Worm (Caenorhabditis elegans) whole organism, L3 larva: ENCODE data around the gene K11H3.3.

Experiments
- aly-2 ChIP-seq: fragments of 150-350 bp; optimal IDR thresholded peaks from 2 replicates; lab custom pipeline; 2014; ENCODE audit warnings: missing biosample characterization, missing genetic modification characterization
- ama-1 ChIP-seq: fragments of 150-350 bp; optimal IDR thresholded peaks from 2 replicates; lab custom pipeline; 2018
- daf-12 ChIP-seq: fragments of 150-350 bp; optimal IDR thresholded peaks from 2 replicates; lab custom pipeline; 2014; ENCODE audit warnings: missing biosample characterization, missing genetic modification reagents, missing genetic modification characterization
- egl-27 ChIP-seq: sonication (generic microtip); optimal IDR thresholded peaks from 4 replicates; lab custom pipeline; 2017; ENCODE audit warnings: missing biosample characterization, missing genetic modification reagents, missing genetic modification characterization
- elt-1 ChIP-seq: fragments of 150-350 bp; optimal IDR thresholded peaks from 2 replicates; lab custom pipeline; 2014; ENCODE audit warnings: missing biosample characterization, missing genetic modification characterization
- jun-1 ChIP-seq: fragments of 150-350 bp; optimal IDR thresholded peaks from 2 replicates; lab custom pipeline; 2014; ENCODE audit warnings: missing biosample characterization, missing genetic modification reagents, missing genetic modification characterization
- lsy-12 ChIP-seq: sonication (generic microtip); optimal IDR thresholded peaks from 2 replicates; lab custom pipeline; 2016; ENCODE audit warnings: mild to moderate bottlenecking, missing genetic modification characterization, missing compliant biosample characterization
- nhr-12 ChIP-seq: fragments of 150-350 bp; optimal IDR thresholded peaks from 2 replicates; lab custom pipeline; 2014; ENCODE audit warnings: missing biosample characterization, missing genetic modification characterization
- nhr-67 ChIP-seq: fragments of 150-350 bp; optimal IDR thresholded peaks from 2 replicates; lab custom pipeline; 2014; ENCODE audit warnings: missing biosample characterization, missing genetic modification characterization
- pha-4 ChIP-seq: fragments of 150-350 bp; optimal IDR thresholded peaks from 2 replicates; lab custom pipeline; 2014; ENCODE audit warnings: missing biosample characterization, missing genetic modification reagents, missing genetic modification characterization
- tbx-2 ChIP-seq: sonication (generic microtip); optimal IDR thresholded peaks from 2 replicates; lab custom pipeline; 2016; ENCODE audit warnings: mild to moderate bottlenecking, missing genetic modification characterization, missing compliant biosample characterization

K11H3.3 gene

ce11 chrIII:9892855-9893254, 41.2 kb downstream of the K11H3.3 start, which contains the start of gene mam-7:
mam-7 (plus strand) TSS chrIII:9893155.
- TF ChIP-seq aly-2 (tag; lab: Kevin White, UChicago) = no peak
- no peak for TF ChIP-seq ama-1 (lab: Kevin White, UChicago)
- TF ChIP-seq nhr-12 (tag; lab: Kevin White, UChicago) = no peak
- TF ChIP-seq lsy-12 (tag; lab: Kevin White, UChicago) = no peak
- TF ChIP-seq egl-27 (tag; lab: Kevin White, UChicago) = no peak
- no peak for TF ChIP-seq jun-1 (tag; lab: Kevin White, UChicago)
- no peak for TF ChIP-seq nhr-67
- TF ChIP-seq tbx-2 (tag; lab: Kevin White, UChicago) = no peak

ce11 chrIII:9899720-9900119, 48.1 kb downstream of the K11H3.3 start:
- TF ChIP-seq elt-1 (tag; lab: Kevin White, UChicago) (no peak), nhr-67 (no peak), daf-12 (tag; lab: Kevin White, UChicago) (no peak), pha-4 (tag; lab: Kevin White, UChicago) (no peak), egl-27 (tag; lab: Kevin White, UChicago) (no peak)
